Fruit fly (Drosophila melanogaster): ENCODE results near the gene tin.

- TF ChIP-seq psq (optimal IDR thresholded peaks at IDR 0.05) (no peak), ttk (optimal IDR thresholded peaks at IDR 0.05) (no peak)
Observed at dm6 chr3R:21373403-21374326, 5.1 kb upstream of the tin start.
